Fruit fly (Drosophila melanogaster) whole organism, embryonic: ENCODE results near the gene Tsr1.

ENCODE experiments used
- Atf-2 ChIP-seq: fragments of 200-800 bp; sonication (Bioruptor generic); optimal IDR thresholded peaks from 2 replicates; lab custom pipeline; 2016; ENCODE audit warnings: missing biosample characterization, missing genetic modification characterization
- Atf3 ChIP-seq: fragments of 200-800 bp; sonication (Bioruptor generic); optimal IDR thresholded peaks from 3 replicates; lab custom pipeline; 2016; ENCODE audit warnings: missing biosample characterization, missing genetic modification characterization
- BEAF-32 ChIP-seq: fragments of 200-800 bp; sonication (Bioruptor generic); optimal IDR thresholded peaks from 3 replicates; lab custom pipeline; 2017; ENCODE audit warnings: missing biosample characterization, missing genetic modification characterization, mild to moderate bottlenecking, moderate library complexity, missing genetic modification reagents
- CG11696 ChIP-seq: fragments of 200-800 bp; sonication (Bioruptor generic); IDR thresholded peaks from 2 replicates; pipeline ENCODE4 v1.3.6; 2022; ENCODE audit warnings: missing biosample characterization, missing genetic modification characterization
- CG12236 ChIP-seq: fragments of 200-800 bp; sonication (Bioruptor generic); optimal IDR thresholded peaks from 2 replicates; lab custom pipeline; 2016; ENCODE audit warnings: missing biosample characterization, missing genetic modification characterization
- CG12299 ChIP-seq: fragments of 200-800 bp; sonication (Bioruptor generic); optimal IDR thresholded peaks from 2 replicates; lab custom pipeline; 2018; ENCODE audit warnings: missing biosample characterization, mild to moderate bottlenecking, missing genetic modification characterization
- CG13296 ChIP-seq: fragments of 200-800 bp; sonication (Bioruptor generic); optimal IDR thresholded peaks from 3 replicates; lab custom pipeline; 2018; ENCODE audit warnings: missing biosample characterization, mild to moderate bottlenecking, missing genetic modification characterization
- CG17385 ChIP-seq: fragments of 200-800 bp; sonication (Bioruptor generic); optimal IDR thresholded peaks from 3 replicates; lab custom pipeline; 2018; ENCODE audit warnings: missing biosample characterization, mild to moderate bottlenecking, missing genetic modification characterization
- CG2120 ChIP-seq: fragments of 200-800 bp; sonication (Bioruptor generic); optimal IDR thresholded peaks from 3 replicates; lab custom pipeline; 2016; ENCODE audit warnings: missing biosample characterization, missing genetic modification characterization
- CG2889 ChIP-seq: fragments of 200-800 bp; sonication (Bioruptor generic); IDR thresholded peaks from 3 replicates; pipeline ENCODE4 v1.3.6; 2022; ENCODE audit warnings: missing biosample characterization, missing genetic modification characterization
- CG30431 ChIP-seq: fragments of 200-800 bp; sonication (Bioruptor generic); optimal IDR thresholded peaks from 2 replicates; lab custom pipeline; 2017; ENCODE audit warnings: missing biosample characterization, missing genetic modification characterization
- CG4820 ChIP-seq: fragments of 200-800 bp; sonication (Bioruptor generic); optimal IDR thresholded peaks from 3 replicates; lab custom pipeline; 2016; ENCODE audit warnings: missing biosample characterization, missing genetic modification characterization
- CG6654 ChIP-seq: fragments of 200-800 bp; sonication (Bioruptor generic); optimal IDR thresholded peaks from 2 replicates; lab custom pipeline; 2017; ENCODE audit warnings: missing biosample characterization, mild to moderate bottlenecking, missing genetic modification characterization
- CG6689 ChIP-seq: fragments of 200-800 bp; sonication (Bioruptor generic); IDR thresholded peaks from 2 replicates; pipeline ENCODE4 v1.3.6; 2022; ENCODE audit warnings: missing biosample characterization, missing genetic modification characterization
- CG7372 ChIP-seq: fragments of 200-800 bp; sonication (Bioruptor generic); IDR thresholded peaks from 2 replicates; pipeline ENCODE4 v1.3.6; 2022; ENCODE audit warnings: missing biosample characterization, missing genetic modification characterization
- CG8944 ChIP-seq: fragments of 200-800 bp; sonication (Bioruptor generic); optimal IDR thresholded peaks from 3 replicates; lab custom pipeline; 2016; ENCODE audit warnings: missing biosample characterization, missing genetic modification characterization
- CkIIα-i1 ChIP-seq: fragments of 200-800 bp; sonication (Bioruptor generic); IDR thresholded peaks from 2 replicates; pipeline ENCODE4 v1.3.6; 2022; ENCODE audit warnings: missing biosample characterization, missing genetic modification characterization
- D19A ChIP-seq: fragments of 200-800 bp; optimal IDR thresholded peaks from 3 replicates; lab custom pipeline; 2019; ENCODE audit warnings: missing biosample characterization, mild to moderate bottlenecking, missing genetic modification characterization, moderate library complexity
- Dad ChIP-seq: fragments of 200-800 bp; sonication (Bioruptor generic); optimal IDR thresholded peaks from 3 replicates; lab custom pipeline; 2016; ENCODE audit warnings: missing biosample characterization, missing genetic modification characterization
- Drgx ChIP-seq: fragments of 200-800 bp; sonication (Bioruptor generic); IDR thresholded peaks from 2 replicates; pipeline ENCODE4 v1.3.6; 2022; ENCODE audit warnings: missing biosample characterization, missing genetic modification characterization
- HHEX ChIP-seq: fragments of 200-800 bp; sonication (Bioruptor generic); optimal IDR thresholded peaks from 3 replicates; lab custom pipeline; 2017; ENCODE audit warnings: missing biosample characterization, mild to moderate bottlenecking, missing genetic modification characterization, missing genetic modification reagents
- Hmx ChIP-seq: fragments of 200-800 bp; sonication (Bioruptor generic); optimal IDR thresholded peaks from 2 replicates; lab custom pipeline; 2016; ENCODE audit warnings: missing biosample characterization, missing genetic modification characterization
- Meics ChIP-seq: fragments of 200-800 bp; sonication (Bioruptor generic); optimal IDR thresholded peaks from 2 replicates; lab custom pipeline; 2017; ENCODE audit warnings: missing biosample characterization, mild to moderate bottlenecking, missing genetic modification characterization
- Opbp ChIP-seq: fragments of 200-800 bp; sonication (Bioruptor generic); IDR thresholded peaks from 3 replicates; pipeline ENCODE4 v1.3.6; 2022; ENCODE audit warnings: missing biosample characterization, missing genetic modification characterization; ENCODE audit not compliant: partially characterized antibody
- Ravus ChIP-seq: fragments of 200-800 bp; sonication (Bioruptor generic); IDR thresholded peaks from 2 replicates; pipeline ENCODE4 v1.3.6; 2022; ENCODE audit warnings: missing biosample characterization, missing genetic modification characterization
- Rx ChIP-seq: fragments of 200-800 bp; sonication (Bioruptor generic); IDR thresholded peaks from 2 replicates; pipeline ENCODE4 v1.3.6; 2022; ENCODE audit warnings: missing biosample characterization, missing genetic modification characterization
- Spps ChIP-seq: fragments of 200-800 bp; sonication (Bioruptor generic); optimal IDR thresholded peaks from 2 replicates; lab custom pipeline; 2018; ENCODE audit warnings: missing biosample characterization, mild to moderate bottlenecking, missing genetic modification characterization
- TFAM ChIP-seq: fragments of 200-800 bp; sonication (Bioruptor generic); optimal IDR thresholded peaks from 2 replicates; lab custom pipeline; 2017; ENCODE audit warnings: missing biosample characterization, missing genetic modification characterization, inconsistent platforms
- Xbp1 ChIP-seq: fragments of 200-800 bp; sonication (Bioruptor generic); optimal IDR thresholded peaks from 3 replicates; lab custom pipeline; 2016; ENCODE audit warnings: missing biosample characterization, mild to moderate bottlenecking, missing genetic modification characterization
- ab ChIP-seq: fragments of 200-800 bp; sonication (Bioruptor generic); optimal IDR thresholded peaks from 2 replicates; lab custom pipeline; 2016; ENCODE audit warnings: missing biosample characterization, missing genetic modification characterization
- bowl ChIP-seq: fragments of 200-800 bp; sonication (Bioruptor generic); IDR thresholded peaks from 2 replicates; pipeline ENCODE4 v1.3.6; 2022; ENCODE audit warnings: missing biosample characterization, missing genetic modification characterization
- ci ChIP-seq: fragments of 200-800 bp; sonication (Bioruptor generic); IDR thresholded peaks from 3 replicates; pipeline ENCODE4 v1.3.6; 2022; ENCODE audit warnings: missing biosample characterization, missing genetic modification characterization
- croc ChIP-seq: fragments of 200-800 bp; sonication (Bioruptor generic); conservative IDR thresholded peaks from 3 replicates; pipeline ENCODE4 v1.3.6; 2022; ENCODE audit warnings: missing biosample characterization, missing genetic modification characterization
- disco-r ChIP-seq: fragments of 200-800 bp; sonication (Bioruptor generic); optimal IDR thresholded peaks from 2 replicates; lab custom pipeline; 2016; ENCODE audit warnings: missing biosample characterization, missing genetic modification characterization
- dpn ChIP-seq, 2 experiments: fragments of 200-800 bp; sonication (Bioruptor generic); optimal IDR thresholded peaks; 3 replicates each; lab custom pipeline; 2016; ENCODE audit warnings: missing biosample characterization in 2 of 2, missing genetic modification characterization in 2 of 2
- ewg ChIP-seq: fragments of 200-800 bp; sonication (Bioruptor generic); optimal IDR thresholded peaks from 3 replicates; lab custom pipeline; 2017; ENCODE audit warnings: mild to moderate bottlenecking, missing biosample characterization, missing genetic modification reagents, missing genetic modification characterization
- exex ChIP-seq: fragments of 200-800 bp; sonication (Bioruptor generic); optimal IDR thresholded peaks from 4 replicates; lab custom pipeline; 2018; ENCODE audit warnings: missing biosample characterization, mild to moderate bottlenecking, missing genetic modification characterization, moderate library complexity
- fru ChIP-seq: fragments of >200 bp; optimal IDR thresholded peaks from 2 replicates; lab custom pipeline; 2017
- hkb ChIP-seq, 2 experiments: fragments of 200-800 bp in 1 of 2; fragments of >200 bp in 1 of 2; sonication (Bioruptor generic) in 1 of 2; IDR thresholded peaks in 1 of 2; optimal IDR thresholded peaks in 1 of 2; 2 replicates each; pipeline versions ENCODE4 v1.3.6 to Lab custom; 2017 to 2022; ENCODE audit warnings: missing biosample characterization in 1 of 2, missing genetic modification characterization in 1 of 2
- lola ChIP-seq, 3 experiments: fragments of >200 bp in 2 of 3; fragments of 200-800 bp in 1 of 3; sonication (Bioruptor generic) in 1 of 3; optimal IDR thresholded peaks; 2 replicates each; lab custom pipeline; 2017 to 2019; ENCODE audit warnings: missing biosample characterization in 3 of 3, missing genetic modification characterization in 3 of 3, mild to moderate bottlenecking in 1 of 3, moderate library complexity in 1 of 3
- nerfin-1 ChIP-seq: fragments of 200-800 bp; sonication (Bioruptor generic); optimal IDR thresholded peaks from 3 replicates; lab custom pipeline; 2019; ENCODE audit warnings: missing biosample characterization, mild to moderate bottlenecking, missing genetic modification characterization, moderate library complexity
- pnt ChIP-seq: fragments of 200-800 bp; sonication (Bioruptor generic); optimal IDR thresholded peaks from 3 replicates; lab custom pipeline; 2016; ENCODE audit warnings: missing biosample characterization, missing genetic modification characterization
- pros ChIP-seq: fragments of 200-800 bp; sonication (Bioruptor generic); optimal IDR thresholded peaks from 3 replicates; lab custom pipeline; 2019; ENCODE audit warnings: missing biosample characterization, mild to moderate bottlenecking, missing genetic modification characterization, moderate library complexity
- pzg ChIP-seq: fragments of 200-800 bp; sonication (Bioruptor generic); optimal IDR thresholded peaks from 3 replicates; lab custom pipeline; 2018; ENCODE audit warnings: missing biosample characterization, mild to moderate bottlenecking, missing genetic modification characterization, moderate library complexity
- scrt ChIP-seq: fragments of 200-800 bp; sonication (Bioruptor generic); optimal IDR thresholded peaks from 2 replicates; lab custom pipeline; 2018; ENCODE audit warnings: missing biosample characterization, mild to moderate bottlenecking, missing genetic modification characterization, moderate library complexity
- seq ChIP-seq: fragments of 200-800 bp; sonication (Bioruptor generic); IDR thresholded peaks from 2 replicates; pipeline ENCODE4 v1.3.6; 2022; ENCODE audit warnings: missing biosample characterization, missing genetic modification characterization
- sima ChIP-seq: fragments of 200-800 bp; sonication (Bioruptor generic); optimal IDR thresholded peaks from 2 replicates; lab custom pipeline; 2016; ENCODE audit warnings: missing biosample characterization, missing genetic modification characterization
- tap ChIP-seq: fragments of 200-800 bp; optimal IDR thresholded peaks from 3 replicates; lab custom pipeline; 2019; ENCODE audit warnings: missing biosample characterization, mild to moderate bottlenecking, missing genetic modification characterization, moderate library complexity
- trem ChIP-seq: fragments of 200-800 bp; optimal IDR thresholded peaks from 3 replicates; lab custom pipeline; 2019; ENCODE audit warnings: missing biosample characterization, mild to moderate bottlenecking, missing genetic modification characterization, moderate library complexity
- trh ChIP-seq: fragments of 200-800 bp; sonication (Bioruptor generic); optimal IDR thresholded peaks from 2 replicates; lab custom pipeline; 2016; ENCODE audit warnings: missing biosample characterization, missing genetic modification characterization

Tsr1 gene

dm6 chr3L:21285639-21286338 is 49.2 kb upstream of the Tsr1 start, which contains the start of the genes CG12974 and pzg (continued):
- peak; percentile 80 for TF ChIP-seq Opbp (GFP tag; lab: Robert Waterston, UW)
- TF ChIP-seq CG2120: peak; percentile 85
- peak; percentile 10; the same call in 1 of the 2 replicates for TF ChIP-seq Ravus (GFP tag; lab: Robert Waterston, UW)
- peak; percentile 20 for TF ChIP-seq CG12299 (tag; lab: Kevin White, UChicago)
- TF ChIP-seq ci (GFP tag; lab: Robert Waterston, UW): peak; percentile 88
- TF ChIP-seq lola (GFP tag; optimal IDR thresholded peaks at IDR 0.05; lab: Kevin White, UChicago): peak in 1 of 3 experiments; percentile 94
- TF ChIP-seq CG11696: no peak
- peak; percentile 55 for TF ChIP-seq ab (GFP tag; lab: Kevin White, UChicago)
- peak; percentile 91 for TF ChIP-seq Xbp1 (GFP tag; lab: Kevin White, UChicago)
- TF ChIP-seq CkIIα-i1 (GFP tag; lab: Robert Waterston, UW): no peak
- peak; percentile 41 for TF ChIP-seq trh (GFP tag; lab: Kevin White, UChicago)
- peak; percentile 91 for TF ChIP-seq croc (GFP tag; lab: Robert Waterston, UW)
- peak; percentile 78 for TF ChIP-seq nerfin-1 (tag; lab: Kevin White, UChicago)
- TF ChIP-seq dpn (GFP tag; optimal IDR thresholded peaks at IDR 0.05; lab: Kevin White, UChicago): peak; percentile 34 to 65
- peak; percentile 65 for TF ChIP-seq pnt (GFP tag; lab: Kevin White, UChicago)
- no peak for TF ChIP-seq tap (tag; lab: Kevin White, UChicago)
- TF ChIP-seq trem (tag; lab: Kevin White, UChicago): peak; percentile 71
- peak; percentile 92 for TF ChIP-seq hkb (optimal IDR thresholded peaks at IDR 0.05; lab: Kevin White, UChicago)
- TF ChIP-seq hkb (GFP tag; IDR thresholded peaks at IDR 0.05; lab: Robert Waterston, UW): no peak
- TF ChIP-seq CG7372 (GFP tag; lab: Robert Waterston, UW): peak; percentile 80
- peak; percentile 55 for TF ChIP-seq Atf3 (GFP tag; lab: Kevin White, UChicago)
- TF ChIP-seq ewg (GFP tag; lab: Kevin White, UChicago): peak; percentile 86
- TF ChIP-seq pros (GFP tag; lab: Kevin White, UChicago): no peak
- no peak for TF ChIP-seq sima (GFP tag; lab: Kevin White, UChicago)
- no peak for TF ChIP-seq TFAM
- TF ChIP-seq CG30431: peak; percentile 64
- peak; percentile 75 for TF ChIP-seq seq (GFP tag; lab: Robert Waterston, UW)
- peak; percentile 51 for TF ChIP-seq Atf-2 (GFP tag; lab: Kevin White, UChicago)
- TF ChIP-seq Dad (GFP tag; lab: Kevin White, UChicago): peak; percentile 78
- peak; percentile 84 for TF ChIP-seq Meics (GFP tag; lab: Kevin White, UChicago)
- peak; percentile 80; the same call in 2 of the 3 replicates for TF ChIP-seq CG2889
- TF ChIP-seq CG12236 (GFP tag; lab: Kevin White, UChicago): peak; percentile 48
- peak; percentile 45 for TF ChIP-seq scrt (GFP tag; lab: Kevin White, UChicago)
- TF ChIP-seq CG8944 (GFP tag; lab: Kevin White, UChicago): peak; percentile 48
- no peak for TF ChIP-seq bowl (GFP tag; lab: Robert Waterston, UW)
- TF ChIP-seq CG6689: peak; percentile 59
- TF ChIP-seq BEAF-32 (GFP tag; lab: Kevin White, UChicago): peak; percentile 69
- peak; percentile 44 for TF ChIP-seq HHEX (GFP tag; lab: Kevin White, UChicago)
- peak; percentile 96 for TF ChIP-seq pzg (GFP tag; lab: Kevin White, UChicago)
- peak; percentile 38; the same call in 1 of the 2 replicates for TF ChIP-seq Drgx (GFP tag; lab: Robert Waterston, UW)
- TF ChIP-seq CG13296 (GFP tag; lab: Kevin White, UChicago): peak; percentile 50
- no peak for TF ChIP-seq exex (tag; lab: Kevin White, UChicago)
- peak; percentile 77 for TF ChIP-seq CG4820 (GFP tag; lab: Kevin White, UChicago)
- peak; percentile 14 for TF ChIP-seq Spps (tag; lab: Kevin White, UChicago)
- TF ChIP-seq Rx: peak; percentile 67
- TF ChIP-seq D19A (tag; lab: Kevin White, UChicago): peak; percentile 24
- no peak for TF ChIP-seq Hmx (GFP tag; lab: Kevin White, UChicago)
- peak; percentile 19 for TF ChIP-seq CG17385 (GFP tag; lab: Kevin White, UChicago)
- TF ChIP-seq CG6654 (GFP tag; lab: Kevin White, UChicago): peak; percentile 35
- TF ChIP-seq disco-r (GFP tag; lab: Kevin White, UChicago): peak; percentile 67
- no peak for TF ChIP-seq fru (lab: Kevin White, UChicago)
